Worm (Caenorhabditis elegans): Measurements from ENCODE around the gene srxa-5.

- no peak for TF ChIP-seq lin-13 (GFP tag; optimal IDR thresholded peaks at IDR 0.05)
- no peak for TF ChIP-seq unc-39 (tag; optimal IDR thresholded peaks at IDR 0.05)
- no peak for TF ChIP-seq ama-1 (optimal IDR thresholded peaks at IDR 0.05)
- TF ChIP-seq nhr-23 (tag; optimal IDR thresholded peaks at IDR 0.05), result no peak
- no peak for TF ChIP-seq nhr-77 (tag; optimal IDR thresholded peaks at IDR 0.05)
- no peak for TF ChIP-seq nhr-12 (tag; optimal IDR thresholded peaks at IDR 0.05)
- no peak for TF ChIP-seq aly-2 (tag; optimal IDR thresholded peaks at IDR 0.05)
- no peak for TF ChIP-seq ceh-16 (tag; optimal IDR thresholded peaks at IDR 0.05)
- TF ChIP-seq elt-3 (tag; optimal IDR thresholded peaks at IDR 0.05), result no peak
These were observed 4.3 kb downstream of the srxa-5 start, which contains the start of gene C09E7.4 for ce11 chrIII:6536945-6537568.

Data from whole organism, L2 larva.